Fruit fly (Drosophila melanogaster): ENCODE measurements around the gene Ipp.

Gene Ipp

DNA sequence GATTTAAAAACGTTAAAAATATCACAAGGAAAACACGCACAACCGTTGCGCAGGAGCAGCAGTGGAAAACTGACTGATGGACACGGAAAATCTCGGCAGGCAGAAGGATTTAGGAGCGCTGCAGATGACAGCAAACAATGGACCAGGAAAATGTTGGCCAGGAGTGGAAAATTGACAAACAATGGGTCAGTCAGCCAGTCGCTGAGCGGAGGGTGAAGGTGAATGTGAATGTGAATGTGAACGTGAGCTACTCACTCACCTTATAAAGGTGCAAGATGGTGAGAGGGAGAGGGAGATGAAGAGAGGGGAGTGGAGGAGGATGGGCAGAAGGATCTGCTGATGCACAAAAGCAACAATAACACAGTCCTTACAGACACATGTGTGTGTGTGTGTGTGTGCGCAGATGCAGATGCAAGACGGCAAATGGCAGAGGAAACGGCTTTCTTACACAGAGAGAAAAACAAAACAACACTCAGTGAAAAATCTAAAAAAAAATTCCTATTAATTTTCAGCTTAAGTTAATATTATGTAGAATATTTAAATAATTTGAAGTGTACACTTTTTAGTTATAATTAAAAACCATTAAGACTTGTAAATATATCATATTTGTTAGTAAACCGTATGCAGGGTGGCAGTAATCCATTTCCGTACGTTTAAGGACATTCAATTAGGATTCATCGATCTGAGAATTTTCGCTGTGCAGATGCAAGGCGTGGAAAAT lies 13.3 kb downstream of the Ipp start:
- no peak for TF ChIP-seq CG17801 (GFP tag; optimal IDR thresholded peaks at IDR 0.05; ENCODE audit: partially characterized antibody)

DNA sequence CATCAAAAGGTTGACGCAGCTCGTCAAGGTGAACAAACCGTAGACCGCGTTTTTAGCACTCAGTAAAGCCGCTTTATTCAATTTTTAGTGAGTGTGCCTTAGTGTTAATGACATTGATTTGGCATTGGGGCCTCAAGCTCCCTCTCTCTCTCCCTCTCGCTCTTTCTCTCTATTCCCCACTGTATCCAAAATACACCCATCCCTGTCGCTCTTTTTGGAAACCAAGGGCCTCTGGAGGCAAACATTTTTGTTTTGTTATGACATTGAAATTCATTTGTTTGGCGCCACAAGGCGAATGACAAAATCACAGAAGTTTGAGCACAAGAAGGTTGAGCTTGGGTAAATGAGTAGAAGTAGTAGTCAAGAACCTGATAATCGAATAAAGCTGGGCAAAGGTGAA lies 14.1 kb downstream of the Ipp start:
- TF ChIP-seq CG17801 (GFP tag; optimal IDR thresholded peaks at IDR 0.05; ENCODE audit: partially characterized antibody) = no peak

DNA sequence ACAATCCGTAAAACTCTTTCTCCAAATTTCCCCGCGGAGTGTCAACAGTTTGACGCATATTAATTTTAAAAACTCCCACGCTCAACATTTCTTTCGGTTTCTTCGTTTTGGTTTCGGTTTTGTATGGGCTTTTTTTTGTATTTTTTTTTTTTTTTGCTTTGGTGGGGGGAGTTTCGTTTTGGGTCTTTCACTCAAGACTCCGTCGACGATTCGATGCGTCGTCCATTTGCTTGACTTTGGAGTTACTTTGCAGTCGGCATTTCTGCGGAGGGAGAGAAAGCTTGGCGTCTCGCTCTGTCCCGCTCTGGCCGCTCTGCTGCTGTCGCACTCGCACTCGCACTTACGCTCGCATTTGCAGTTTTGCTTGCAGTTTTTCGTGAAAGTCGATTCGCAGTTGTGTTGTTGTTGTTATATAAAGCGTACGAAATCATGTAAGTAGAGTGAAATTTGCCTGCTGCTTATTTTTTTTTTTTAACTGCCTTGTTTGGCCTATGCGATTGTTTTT lies 16.2 kb downstream of the Ipp start:
- TF ChIP-seq CG17801 (GFP tag; optimal IDR thresholded peaks at IDR 0.05; ENCODE audit: partially characterized antibody) = no peak

DNA sequence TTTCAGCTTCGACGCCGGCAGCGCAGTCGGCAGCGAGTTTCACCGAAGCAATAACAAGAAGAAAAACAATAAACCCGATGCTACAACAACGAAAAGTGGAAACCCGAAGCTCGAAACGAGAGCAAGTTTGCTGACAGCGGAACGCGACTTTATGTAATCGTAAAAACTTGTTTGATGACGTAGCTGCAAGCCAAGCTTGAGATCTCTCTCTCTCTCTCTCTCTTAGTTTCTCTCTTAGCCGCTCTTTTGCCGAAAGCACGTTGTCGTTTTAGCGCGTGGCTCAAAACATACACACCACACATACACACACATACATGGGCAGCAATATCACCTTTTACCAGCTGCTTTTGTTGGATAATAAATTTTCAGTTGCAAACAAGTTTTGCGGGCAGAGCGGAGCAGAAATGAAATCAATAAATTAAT lies 17.5 kb downstream of the Ipp start:
- TF ChIP-seq CG17801 (GFP tag; optimal IDR thresholded peaks at IDR 0.05; ENCODE audit: partially characterized antibody) = no peak

DNA sequence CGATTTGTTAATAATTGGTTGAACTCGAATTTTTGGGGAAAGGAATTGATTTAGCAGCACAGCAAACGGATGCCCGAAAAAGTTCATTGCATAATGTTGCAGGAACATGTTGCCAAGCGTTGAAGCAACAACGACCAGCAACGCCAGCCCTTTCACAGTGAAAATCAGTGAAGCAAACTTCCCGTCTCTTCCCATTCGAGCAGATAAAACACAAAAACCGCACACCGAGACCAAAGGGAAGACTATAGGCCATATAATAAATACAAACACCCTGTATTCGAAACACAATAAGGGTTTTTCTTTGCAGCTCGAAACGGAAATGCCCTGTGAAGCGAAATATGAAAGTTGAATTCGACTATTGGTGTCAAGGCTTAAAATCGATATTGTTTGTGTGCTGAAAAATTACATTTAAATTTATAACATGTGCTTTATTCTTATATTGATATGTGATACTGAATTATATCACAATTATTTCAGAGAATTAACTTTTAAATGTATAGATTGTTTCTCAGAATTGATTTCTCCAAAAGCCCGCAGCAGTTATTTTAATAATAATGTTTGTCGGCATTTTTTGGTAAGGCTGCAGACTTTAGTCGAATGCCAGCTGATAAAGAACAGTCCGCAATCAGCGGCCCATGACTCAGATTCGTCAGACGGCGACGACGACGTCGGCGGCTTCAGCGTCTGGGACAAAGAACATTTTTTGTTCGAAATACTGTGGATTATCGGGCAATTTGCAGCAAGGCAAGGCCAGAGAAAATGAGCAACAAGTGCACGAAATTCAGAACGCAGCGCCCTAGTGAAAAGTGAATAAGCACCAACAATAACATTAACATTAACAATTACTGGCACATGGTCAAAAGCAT lies 18.8 kb downstream of the Ipp start:
- no peak for TF ChIP-seq CG17801 (GFP tag; optimal IDR thresholded peaks at IDR 0.05; ENCODE audit: partially characterized antibody)

DNA sequence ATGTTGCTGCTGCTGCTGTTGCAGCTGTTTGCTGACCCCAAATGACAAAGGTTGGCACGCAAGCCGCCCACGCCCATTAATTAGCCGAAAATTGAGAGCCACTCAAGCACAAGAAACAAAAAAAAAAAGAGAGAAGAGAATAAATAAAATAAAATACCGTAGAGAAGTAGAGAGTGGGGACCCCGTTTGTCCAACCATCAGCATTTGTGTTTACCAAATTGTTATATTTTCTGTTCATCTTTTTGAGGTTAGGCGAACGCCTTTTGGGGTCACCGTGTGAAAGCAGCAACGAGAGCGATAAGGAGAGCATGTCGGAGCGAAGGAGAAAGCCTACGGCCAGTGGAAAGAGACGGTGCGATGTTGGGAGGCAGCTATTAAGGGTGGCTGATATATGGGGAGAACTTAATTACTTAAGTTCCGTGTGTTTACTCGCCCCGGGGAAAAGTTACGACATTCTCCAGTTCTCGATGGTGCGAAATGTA lies 19.5 kb downstream of the Ipp start:
- no peak for TF ChIP-seq CG17801 (GFP tag; optimal IDR thresholded peaks at IDR 0.05; ENCODE audit: partially characterized antibody)

DNA sequence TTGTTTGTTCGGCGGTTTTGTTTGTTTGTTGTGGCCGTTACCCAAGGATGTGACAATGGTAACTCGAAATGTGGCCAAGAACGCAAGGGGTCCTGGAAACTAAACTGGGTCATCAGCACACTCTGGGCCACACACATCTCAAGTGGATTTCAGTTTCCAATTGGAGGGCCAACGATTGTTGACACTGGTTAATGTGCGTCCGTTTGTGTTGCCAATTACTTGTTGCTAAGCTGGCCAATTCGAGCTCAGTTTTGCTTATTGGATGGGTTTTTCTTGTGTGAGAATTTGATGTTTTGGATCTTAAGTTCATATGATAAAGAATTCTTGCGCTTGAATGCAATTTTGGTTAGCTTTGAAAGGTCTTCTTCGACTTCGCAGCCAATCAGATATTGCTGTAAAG lies 22.4 kb downstream of the Ipp start:
- no peak for TF ChIP-seq CG17801 (GFP tag; optimal IDR thresholded peaks at IDR 0.05; ENCODE audit: partially characterized antibody)

DNA sequence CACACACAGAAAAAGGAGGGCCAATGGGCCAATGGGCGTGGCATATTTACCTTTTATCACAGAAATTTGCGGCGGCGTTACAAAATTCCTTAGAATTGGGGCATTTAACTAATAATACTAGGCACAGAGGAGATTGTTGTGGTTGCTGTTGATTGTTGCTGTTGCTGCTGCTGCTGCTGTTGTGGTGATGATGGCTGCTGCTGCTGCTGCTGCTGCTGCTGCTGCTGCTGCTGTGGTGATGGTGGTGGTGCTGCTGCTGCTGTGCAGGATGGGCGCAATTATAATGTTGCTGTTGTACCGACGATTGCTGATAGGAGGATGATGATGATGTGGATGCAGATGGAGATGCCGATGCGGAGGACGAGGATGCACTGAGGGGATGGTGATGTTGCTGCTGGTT lies 23.0 kb downstream of the Ipp start:
- no peak for TF ChIP-seq CG17801 (GFP tag; optimal IDR thresholded peaks at IDR 0.05; ENCODE audit: partially characterized antibody)

DNA sequence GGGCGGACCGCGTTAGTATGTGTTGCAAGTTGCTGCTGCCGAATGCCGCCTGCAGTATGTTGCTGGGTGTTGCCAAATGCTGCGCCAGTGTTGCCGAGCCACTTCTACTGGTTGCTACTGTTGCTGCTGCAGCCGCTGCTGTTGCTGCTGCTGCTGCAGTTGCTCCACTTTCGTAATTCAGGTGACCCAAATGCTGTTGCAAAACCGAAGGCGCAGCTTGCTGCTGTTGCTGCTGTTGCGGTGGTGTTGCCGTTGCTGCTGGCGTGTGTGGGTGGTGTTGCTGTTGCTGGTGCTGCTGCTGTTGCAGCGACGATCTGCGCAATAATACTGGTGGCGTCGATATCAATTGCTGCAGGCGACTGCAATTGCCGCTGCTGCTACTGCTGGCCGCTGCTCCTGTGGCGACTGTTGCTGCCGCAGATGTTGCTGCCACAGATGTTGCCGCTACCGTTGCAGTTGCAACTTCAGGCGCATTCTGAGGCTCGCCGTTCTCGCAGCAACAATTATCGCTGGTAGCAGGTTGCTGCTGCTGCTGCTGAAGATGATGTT lies 23.8 kb downstream of the Ipp start:
- TF ChIP-seq CG17801 (GFP tag; optimal IDR thresholded peaks at IDR 0.05; ENCODE audit: partially characterized antibody) = no peak

DNA sequence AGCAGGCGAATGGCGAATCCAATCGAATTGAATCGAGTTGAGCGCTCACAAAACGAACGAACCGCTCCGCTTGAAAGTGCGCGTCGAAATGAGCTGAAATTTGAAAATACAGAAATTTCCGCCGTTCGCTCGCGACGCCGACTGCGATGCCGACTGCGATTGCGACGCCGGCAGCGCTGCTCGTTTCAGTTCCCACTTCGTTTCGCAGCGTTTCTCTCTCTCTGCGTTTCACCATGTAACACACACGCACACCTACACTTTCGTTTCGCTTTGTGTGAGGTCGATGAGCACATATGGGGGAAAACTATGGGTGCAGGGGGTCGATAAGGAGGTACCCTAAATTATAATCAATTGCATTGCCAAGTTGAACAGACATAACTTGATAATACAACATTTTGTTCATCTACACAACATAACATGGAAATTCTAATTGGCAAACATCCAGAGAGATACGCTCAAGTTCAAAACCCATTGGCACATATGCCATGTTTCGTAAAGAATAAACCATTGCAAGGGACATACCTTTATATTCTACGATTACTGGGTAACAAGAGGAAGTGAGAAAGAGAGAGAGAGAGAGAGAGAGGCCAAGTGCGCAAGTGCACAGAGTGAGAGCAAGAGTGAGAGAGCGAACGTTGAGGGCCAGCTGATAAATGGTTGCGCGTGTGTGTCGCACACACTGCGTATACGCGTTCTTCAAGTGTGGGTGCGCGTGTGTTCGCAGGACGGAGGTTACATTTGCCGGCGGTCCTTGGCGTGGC lies 24.9 kb downstream of the Ipp start:
- peak; percentile 91 for TF ChIP-seq CG17801 (GFP tag; optimal IDR thresholded peaks at IDR 0.05; ENCODE audit: partially characterized antibody)

DNA sequence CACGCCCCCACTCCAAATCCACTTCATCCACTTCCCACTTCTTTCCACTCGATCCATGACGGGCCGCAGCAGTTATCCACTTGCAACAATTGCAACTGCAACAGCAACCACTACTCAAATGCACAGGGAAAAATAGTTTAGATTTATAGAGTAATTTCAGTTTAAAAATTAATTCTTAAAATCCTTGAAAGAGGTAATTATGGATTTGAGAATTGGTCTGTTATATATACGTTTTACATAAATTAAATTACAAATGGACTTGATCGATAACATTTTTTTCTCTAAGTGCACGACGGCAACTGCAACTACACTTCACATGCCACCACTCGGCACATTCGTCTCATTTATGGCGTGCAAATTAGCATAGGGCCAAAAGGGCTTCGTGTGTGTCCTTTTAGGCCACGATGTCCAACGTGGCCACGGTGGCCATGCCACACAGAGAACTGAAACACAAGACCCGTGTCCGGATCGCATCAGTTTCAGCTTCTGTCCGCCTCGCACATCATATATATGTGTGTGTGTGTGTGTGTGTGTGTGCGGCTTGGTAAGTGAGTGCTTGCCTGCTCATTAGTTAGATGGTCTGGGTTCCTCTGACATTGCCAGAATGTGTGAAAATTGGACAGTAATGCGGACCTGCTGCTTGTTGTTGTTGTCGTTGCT lies 26.5 kb downstream of the Ipp start:
- peak; percentile 22 for TF ChIP-seq CG17801 (GFP tag; optimal IDR thresholded peaks at IDR 0.05; ENCODE audit: partially characterized antibody)

DNA sequence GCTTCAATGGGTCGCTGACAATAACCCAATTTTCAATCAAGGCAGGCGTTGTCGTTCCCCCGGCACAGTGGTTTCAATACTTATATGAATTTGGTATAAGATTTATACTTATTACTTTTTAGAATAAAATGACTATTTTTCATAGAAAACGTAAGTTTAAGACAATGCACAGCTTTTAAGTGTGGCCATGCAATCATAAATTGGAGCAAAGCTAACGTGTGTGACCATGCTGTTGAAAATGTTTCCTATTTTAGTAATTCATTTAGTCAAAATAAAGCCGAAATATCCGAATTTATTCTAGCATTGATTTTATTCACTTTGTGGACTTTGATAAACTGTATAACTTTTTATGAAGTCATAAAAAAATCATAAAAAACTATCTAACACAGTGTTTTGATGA lies 28.1 kb downstream of the Ipp start:
- TF ChIP-seq CG17801 (GFP tag; optimal IDR thresholded peaks at IDR 0.05; ENCODE audit: partially characterized antibody) = no peak

DNA sequence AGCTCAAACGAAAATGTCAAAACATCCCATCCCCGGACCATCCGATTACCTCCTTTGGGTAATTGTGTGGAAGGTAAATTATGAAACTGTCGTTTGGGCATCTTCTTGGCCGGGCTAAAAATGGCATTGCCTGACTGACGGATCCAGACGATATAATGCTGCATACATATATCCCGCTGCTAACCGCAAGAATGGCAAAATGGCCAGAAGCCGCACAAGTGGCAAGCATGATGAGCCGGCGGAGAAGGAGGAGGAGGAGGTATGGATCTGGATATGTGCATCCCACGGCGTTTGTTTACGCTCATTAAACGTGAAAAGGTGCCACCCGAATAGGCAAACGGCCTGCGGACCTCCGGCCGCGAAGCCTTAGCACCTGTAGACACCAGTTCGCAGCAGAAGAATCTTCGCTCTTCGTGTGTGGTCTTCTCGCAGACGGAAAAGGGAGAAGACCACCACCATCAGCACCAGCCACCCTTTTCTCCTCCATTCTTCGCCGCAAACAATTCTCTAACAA lies 30.4 kb downstream of the Ipp start:
- no peak for TF ChIP-seq CG17801 (GFP tag; optimal IDR thresholded peaks at IDR 0.05; ENCODE audit: partially characterized antibody)

DNA sequence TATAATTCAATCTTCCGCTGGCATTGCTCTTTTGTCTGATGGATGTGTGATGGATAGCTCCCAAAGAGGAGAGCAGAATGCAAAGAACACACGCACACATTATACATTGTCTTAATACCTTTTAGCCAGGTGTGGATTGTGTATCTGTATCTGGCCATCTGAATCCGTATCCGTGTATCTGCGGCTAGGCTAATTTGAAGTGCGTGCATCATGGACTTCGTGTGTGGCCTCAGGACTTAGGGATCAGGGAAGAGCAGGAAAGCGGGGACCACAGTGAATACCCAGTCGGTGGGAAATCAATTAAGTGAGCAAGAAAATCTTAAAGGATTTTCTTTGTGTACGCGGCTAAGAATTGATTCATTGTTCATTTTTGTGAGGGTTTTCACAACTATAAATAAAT lies 30.9 kb downstream of the Ipp start:
- TF ChIP-seq CG17801 (GFP tag; optimal IDR thresholded peaks at IDR 0.05; ENCODE audit: partially characterized antibody) = no peak
